Fruit fly (Drosophila melanogaster) whole organism, embryonic: ENCODE data around the gene Mic26-27.

Source experiments
- CG10431 ChIP-seq: fragments of 200-800 bp; sonication (Bioruptor generic); optimal IDR thresholded peaks from 3 replicates; lab custom pipeline; 2018; ENCODE audit warnings: missing biosample characterization, mild to moderate bottlenecking, missing genetic modification characterization
- CG11398 ChIP-seq: fragments of 200-800 bp; sonication (Bioruptor generic); optimal IDR thresholded peaks from 2 replicates; lab custom pipeline; 2016; ENCODE audit warnings: missing biosample characterization, missing genetic modification characterization
- CG11504 ChIP-seq: fragments of 200-800 bp; sonication (Bioruptor generic); optimal IDR thresholded peaks from 3 replicates; lab custom pipeline; 2019; ENCODE audit warnings: missing biosample characterization, mild to moderate bottlenecking, missing genetic modification characterization, moderate library complexity
- CG11695 ChIP-seq: fragments of 200-800 bp; sonication (Bioruptor generic); IDR thresholded peaks from 3 replicates; pipeline ENCODE4 v1.3.6; 2022; ENCODE audit warnings: missing biosample characterization, missing genetic modification characterization
- CG12299 ChIP-seq: fragments of 200-800 bp; sonication (Bioruptor generic); optimal IDR thresholded peaks from 2 replicates; lab custom pipeline; 2018; ENCODE audit warnings: missing biosample characterization, mild to moderate bottlenecking, missing genetic modification characterization
- CG12391 ChIP-seq: fragments of 200-800 bp; sonication (Bioruptor generic); optimal IDR thresholded peaks from 3 replicates; lab custom pipeline; 2018; ENCODE audit warnings: missing biosample characterization, mild to moderate bottlenecking, missing genetic modification characterization, moderate library complexity
- CG13424 ChIP-seq: fragments of 200-800 bp; sonication (Bioruptor generic); optimal IDR thresholded peaks from 2 replicates; lab custom pipeline; 2019; ENCODE audit warnings: missing biosample characterization, mild to moderate bottlenecking, missing genetic modification characterization, moderate library complexity
- CG13894 ChIP-seq: fragments of 200-800 bp; sonication (Bioruptor generic); optimal IDR thresholded peaks from 3 replicates; lab custom pipeline; 2018; ENCODE audit warnings: missing biosample characterization, mild to moderate bottlenecking, missing genetic modification characterization, moderate library complexity
- CG15601 ChIP-seq: fragments of 200-800 bp; sonication (Bioruptor generic); optimal IDR thresholded peaks from 3 replicates; lab custom pipeline; 2019; ENCODE audit warnings: missing biosample characterization, mild to moderate bottlenecking, missing genetic modification characterization, moderate library complexity
- CG18599 ChIP-seq: fragments of 200-800 bp; sonication (Bioruptor generic); optimal IDR thresholded peaks from 3 replicates; lab custom pipeline; 2017; ENCODE audit warnings: missing biosample characterization, missing genetic modification characterization, mild to moderate bottlenecking, moderate library complexity, missing genetic modification reagents
- CG2678 ChIP-seq: fragments of 200-800 bp; sonication (Bioruptor generic); optimal IDR thresholded peaks from 3 replicates; lab custom pipeline; 2019; ENCODE audit warnings: missing biosample characterization, mild to moderate bottlenecking, missing genetic modification characterization, moderate library complexity
- CG34224 ChIP-seq: fragments of 200-800 bp; sonication (Bioruptor generic); IDR thresholded peaks from 3 replicates; pipeline ENCODE4 v1.3.6; 2022; ENCODE audit warnings: missing biosample characterization, missing genetic modification characterization; ENCODE audit not compliant: partially characterized antibody
- CG5245 ChIP-seq: fragments of 200-800 bp; sonication (Bioruptor generic); optimal IDR thresholded peaks from 3 replicates; lab custom pipeline; 2016; ENCODE audit warnings: missing biosample characterization, missing genetic modification characterization
- CG6791 ChIP-seq: fragments of 200-800 bp; sonication (Bioruptor generic); IDR thresholded peaks from 3 replicates; pipeline ENCODE4 v1.3.6; 2022; ENCODE audit warnings: missing biosample characterization, missing genetic modification characterization; ENCODE audit not compliant: partially characterized antibody
- CG7786 ChIP-seq: fragments of 200-800 bp; sonication (Bioruptor generic); optimal IDR thresholded peaks from 2 replicates; lab custom pipeline; 2016; ENCODE audit warnings: missing biosample characterization, missing genetic modification characterization
- CG8281 ChIP-seq: fragments of 200-800 bp; sonication (Bioruptor generic); optimal IDR thresholded peaks from 2 replicates; lab custom pipeline; 2018; ENCODE audit warnings: missing biosample characterization, mild to moderate bottlenecking, missing genetic modification characterization, moderate library complexity
- CG9876 ChIP-seq: fragments of 200-800 bp; sonication (Bioruptor generic); optimal IDR thresholded peaks from 2 replicates; lab custom pipeline; 2016; ENCODE audit warnings: missing biosample characterization, missing genetic modification characterization
- CrebB ChIP-seq: fragments of 200-800 bp; sonication (Bioruptor generic); optimal IDR thresholded peaks from 3 replicates; lab custom pipeline; 2018; ENCODE audit warnings: missing biosample characterization, mild to moderate bottlenecking, missing genetic modification characterization
- D19B ChIP-seq: fragments of 200-800 bp; sonication (Bioruptor generic); optimal IDR thresholded peaks from 2 replicates; lab custom pipeline; 2017; ENCODE audit warnings: missing biosample characterization, mild to moderate bottlenecking, missing genetic modification characterization
- Fer1 ChIP-seq: fragments of 200-800 bp; sonication (Bioruptor generic); optimal IDR thresholded peaks from 2 replicates; lab custom pipeline; 2017; ENCODE audit warnings: missing biosample characterization, mild to moderate bottlenecking, missing genetic modification characterization
- Kr ChIP-seq: fragments of 200-800 bp; sonication (Bioruptor generic); optimal IDR thresholded peaks from 2 replicates; lab custom pipeline; 2017; ENCODE audit warnings: missing biosample characterization, mild to moderate bottlenecking, missing genetic modification characterization
- Lpt ChIP-seq: fragments of >200 bp; optimal IDR thresholded peaks from 2 replicates; lab custom pipeline; 2018; ENCODE audit warnings: missing biosample characterization, missing genetic modification characterization
- MTF-1 ChIP-seq: fragments of 200-800 bp; sonication (Bioruptor generic); optimal IDR thresholded peaks from 2 replicates; lab custom pipeline; 2018; ENCODE audit warnings: missing biosample characterization, mild to moderate bottlenecking, missing genetic modification characterization, borderline replicate concordance
- Nf-YB ChIP-seq: fragments of 200-800 bp; sonication (Bioruptor generic); optimal IDR thresholded peaks from 3 replicates; lab custom pipeline; 2019; ENCODE audit warnings: missing biosample characterization, mild to moderate bottlenecking, missing genetic modification characterization, moderate library complexity
- Poxn ChIP-seq: fragments of 200-800 bp; sonication (Bioruptor generic); IDR thresholded peaks from 2 replicates; pipeline ENCODE4 v1.3.6; 2022; ENCODE audit warnings: missing biosample characterization, missing genetic modification characterization
- Sry-δ ChIP-seq: fragments of 200-800 bp; sonication (Bioruptor generic); optimal IDR thresholded peaks from 2 replicates; lab custom pipeline; 2016; ENCODE audit warnings: missing biosample characterization, missing genetic modification characterization
- abd-A ChIP-seq: fragments of 200-800 bp; sonication (Bioruptor generic); optimal IDR thresholded peaks from 3 replicates; lab custom pipeline; 2019; ENCODE audit warnings: missing biosample characterization, mild to moderate bottlenecking, missing genetic modification characterization, moderate library complexity
- ap ChIP-seq: fragments of 200-800 bp; sonication (Bioruptor generic); IDR thresholded peaks from 2 replicates; pipeline ENCODE4 v1.3.6; 2022; ENCODE audit warnings: missing biosample characterization, missing genetic modification characterization
- ash1 ChIP-seq: fragments of 200-800 bp; sonication (Bioruptor generic); optimal IDR thresholded peaks from 2 replicates; lab custom pipeline; 2018; ENCODE audit warnings: missing biosample characterization, mild to moderate bottlenecking, missing genetic modification characterization
- bab2 ChIP-seq: fragments of 200-800 bp; sonication (Bioruptor generic); optimal IDR thresholded peaks from 2 replicates; lab custom pipeline; 2016; ENCODE audit warnings: missing biosample characterization, missing genetic modification characterization
- dati ChIP-seq: fragments of 200-800 bp; sonication (Bioruptor generic); IDR thresholded peaks from 2 replicates; pipeline ENCODE4 v1.3.6; 2022; ENCODE audit warnings: missing biosample characterization, missing genetic modification characterization
- dmrt11E ChIP-seq: fragments of 200-800 bp; sonication (Bioruptor generic); optimal IDR thresholded peaks from 3 replicates; lab custom pipeline; 2018; ENCODE audit warnings: missing biosample characterization, mild to moderate bottlenecking, missing genetic modification characterization, moderate library complexity
- ems ChIP-seq: fragments of 200-800 bp; sonication (Bioruptor generic); optimal IDR thresholded peaks from 3 replicates; lab custom pipeline; 2016; ENCODE audit warnings: missing biosample characterization, missing genetic modification characterization
- gem ChIP-seq: fragments of 200-800 bp; sonication (Bioruptor generic); optimal IDR thresholded peaks from 2 replicates; lab custom pipeline; 2019; ENCODE audit warnings: missing biosample characterization, mild to moderate bottlenecking, missing genetic modification characterization, moderate library complexity
- jigr1 ChIP-seq: fragments of 200-800 bp; sonication (Bioruptor generic); IDR thresholded peaks from 3 replicates; pipeline ENCODE4 v1.3.6; 2022; ENCODE audit warnings: missing biosample characterization, missing genetic modification characterization
- jumu ChIP-seq: fragments of 200-800 bp; sonication (Bioruptor generic); optimal IDR thresholded peaks from 3 replicates; lab custom pipeline; 2016; ENCODE audit warnings: missing biosample characterization, missing genetic modification characterization
- lov ChIP-seq, 2 experiments: fragments of 200-800 bp in 1 of 2; fragments of >200 bp in 1 of 2; sonication (Bioruptor generic) in 1 of 2; IDR thresholded peaks in 1 of 2; optimal IDR thresholded peaks in 1 of 2; 2 replicates in 1 of 2; 3 replicates in 1 of 2; pipeline versions ENCODE4 v1.3.6 to Lab custom; 2017 to 2022; ENCODE audit warnings: missing biosample characterization in 1 of 2, missing genetic modification characterization in 1 of 2
- nerfin-1 ChIP-seq: fragments of 200-800 bp; sonication (Bioruptor generic); optimal IDR thresholded peaks from 3 replicates; lab custom pipeline; 2019; ENCODE audit warnings: missing biosample characterization, mild to moderate bottlenecking, missing genetic modification characterization, moderate library complexity
- oc ChIP-seq: fragments of 200-800 bp; sonication (Bioruptor generic); optimal IDR thresholded peaks from 2 replicates; lab custom pipeline; 2018; ENCODE audit warnings: missing biosample characterization, mild to moderate bottlenecking, missing genetic modification characterization, moderate library complexity
- onecut ChIP-seq: fragments of 200-800 bp; sonication (Bioruptor generic); IDR thresholded peaks from 2 replicates; pipeline ENCODE4 v1.3.6; 2022; ENCODE audit warnings: missing biosample characterization, missing genetic modification characterization
- peb ChIP-seq: fragments of 200-800 bp; sonication (Bioruptor generic); IDR thresholded peaks from 2 replicates; pipeline ENCODE4 v1.3.6; 2022; ENCODE audit warnings: missing biosample characterization, missing genetic modification characterization
- slbo ChIP-seq: fragments of 200-800 bp; sonication (Bioruptor generic); IDR thresholded peaks from 2 replicates; pipeline ENCODE4 v1.3.6; 2022; ENCODE audit warnings: missing biosample characterization, missing genetic modification characterization
- stwl ChIP-seq: fragments of 200-800 bp; sonication (Bioruptor generic); optimal IDR thresholded peaks from 3 replicates; lab custom pipeline; 2018; ENCODE audit warnings: missing biosample characterization, mild to moderate bottlenecking, missing genetic modification characterization, moderate library complexity
- tio ChIP-seq: fragments of 200-800 bp; sonication (Bioruptor generic); optimal IDR thresholded peaks from 2 replicates; lab custom pipeline; 2017; ENCODE audit warnings: missing biosample characterization, missing genetic modification characterization, inconsistent platforms
- toy ChIP-seq: fragments of 200-800 bp; sonication (Bioruptor generic); IDR thresholded peaks from 2 replicates; pipeline ENCODE4 v1.3.6; 2022; ENCODE audit warnings: missing biosample characterization, missing genetic modification characterization
- tup ChIP-seq: fragments of 200-800 bp; sonication (Bioruptor generic); optimal IDR thresholded peaks from 2 replicates; lab custom pipeline; 2016; ENCODE audit warnings: missing biosample characterization, mild to moderate bottlenecking, missing genetic modification characterization, moderate library complexity
- twi ChIP-seq: fragments of 200-800 bp; optimal IDR thresholded peaks from 2 replicates; lab custom pipeline; 2019; ENCODE audit warnings: missing biosample characterization, mild to moderate bottlenecking, missing genetic modification characterization, moderate library complexity
- unpg ChIP-seq: fragments of 200-800 bp; sonication (Bioruptor generic); optimal IDR thresholded peaks from 3 replicates; lab custom pipeline; 2018; ENCODE audit warnings: missing biosample characterization, mild to moderate bottlenecking, missing genetic modification characterization, moderate library complexity
- zen ChIP-seq: fragments of 200-800 bp; sonication (Bioruptor generic); optimal IDR thresholded peaks from 3 replicates; lab custom pipeline; 2018; ENCODE audit warnings: missing biosample characterization, mild to moderate bottlenecking, missing genetic modification characterization, moderate library complexity

The Mic26-27 gene

DNA sequence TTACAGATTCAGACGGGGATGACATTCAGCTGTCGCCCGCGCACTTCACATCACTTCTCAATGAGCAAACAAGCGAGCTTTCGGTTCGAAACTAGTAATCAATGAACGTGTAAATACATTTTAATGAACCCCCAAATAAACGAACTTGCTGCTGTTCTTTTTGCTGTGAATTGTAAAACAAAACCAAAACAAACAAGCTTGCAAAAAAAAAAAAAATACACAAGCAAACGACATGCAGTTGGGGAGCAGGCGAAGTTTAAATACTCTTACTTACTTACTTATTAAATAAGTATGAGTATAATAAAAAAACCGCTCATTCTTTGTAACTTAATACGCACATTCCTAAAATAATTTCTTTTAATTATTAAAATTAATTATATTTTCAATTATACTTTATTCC is 7.6 kb upstream of the Mic26-27 start (continued):
- TF ChIP-seq unpg (GFP tag; lab: Kevin White, UChicago), result no peak
- peak; percentile 13 for TF ChIP-seq gem
- no peak for TF ChIP-seq Poxn (GFP tag; lab: Robert Waterston, UW)
- no peak for TF ChIP-seq nerfin-1 (tag; lab: Kevin White, UChicago)
- TF ChIP-seq Nf-YB, result no peak
- TF ChIP-seq bab2 (GFP tag; lab: Kevin White, UChicago), result no peak
- TF ChIP-seq CG34224 (GFP tag; lab: Robert Waterston, UW), result no peak
- TF ChIP-seq CG2678 (tag; lab: Kevin White, UChicago), result peak; percentile 2
- TF ChIP-seq MTF-1 (GFP tag; lab: Kevin White, UChicago), result no peak
- no peak for TF ChIP-seq Fer1

DNA sequence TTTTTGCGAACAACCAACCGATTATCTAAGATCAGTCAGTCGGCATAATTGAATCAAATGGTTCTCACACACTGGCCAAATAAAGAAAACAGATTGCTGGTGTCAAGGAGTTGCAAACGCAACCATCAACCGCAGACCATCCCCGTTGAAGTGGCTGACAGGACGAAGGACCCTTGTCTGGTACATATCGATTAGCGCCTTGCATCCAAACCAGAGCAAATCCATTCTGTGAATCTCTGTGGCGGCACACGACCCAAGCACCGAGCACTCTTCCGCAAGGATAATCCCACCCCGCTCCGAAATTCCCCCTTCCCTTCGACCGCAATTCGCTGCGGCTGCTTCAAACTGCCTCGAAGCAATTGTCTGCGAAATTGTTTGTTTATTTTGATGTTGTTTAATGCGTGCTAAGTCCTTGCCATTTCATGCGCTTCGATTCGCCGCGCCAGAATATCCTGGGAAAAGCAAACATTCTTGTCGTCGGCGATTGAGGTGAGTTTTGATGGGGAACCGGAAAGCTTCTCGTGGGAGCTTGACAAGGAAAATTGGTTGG is 6.8 kb upstream of the Mic26-27 start:
- TF ChIP-seq onecut (peak; percentile 65), ap (GFP tag; lab: Robert Waterston, UW) (no peak), toy (GFP tag; lab: Robert Waterston, UW) (0 out of 2 replicates have a peak, but pooled peaks have one; percentile 29), dmrt11E (tag; lab: Kevin White, UChicago) (no peak), ash1 (GFP tag; lab: Kevin White, UChicago) (no peak), CG10431 (GFP tag; lab: Kevin White, UChicago) (no peak), CG6791 (GFP tag; lab: Robert Waterston, UW) (no peak), D19B (GFP tag; lab: Kevin White, UChicago) (no peak), CG8281 (no peak), oc (tag; lab: Kevin White, UChicago) (peak; percentile 18), CG11398 (GFP tag; lab: Kevin White, UChicago) (no peak), CrebB (tag; lab: Kevin White, UChicago) (no peak), CG12391 (tag; lab: Kevin White, UChicago) (no peak), jumu (GFP tag; lab: Kevin White, UChicago) (no peak), CG11695 (GFP tag; lab: Robert Waterston, UW) (no peak), zen (tag; lab: Kevin White, UChicago) (no peak), peb (GFP tag; lab: Robert Waterston, UW) (no peak), CG12299 (no peak), tio (GFP tag; lab: Kevin White, UChicago) (no peak), CG11504 (tag; lab: Kevin White, UChicago) (no peak), CG9876 (GFP tag; lab: Kevin White, UChicago) (no peak), dati (GFP tag; lab: Robert Waterston, UW) (no peak), tup (GFP tag; lab: Kevin White, UChicago) (no peak), CG5245 (GFP tag; lab: Kevin White, UChicago) (no peak), stwl (no peak), Kr (GFP tag; lab: Kevin White, UChicago) (no peak), CG18599 (no peak), ems (GFP tag; lab: Kevin White, UChicago) (no peak), Sry-δ (GFP tag; lab: Kevin White, UChicago) (no peak), CG13894 (no peak), abd-A (peak; percentile 51), twi (tag; lab: Kevin White, UChicago) (no peak), CG13424 (tag; lab: Kevin White, UChicago) (no peak), CG15601 (no peak), CG7786 (GFP tag; lab: Kevin White, UChicago) (no peak), Lpt (no peak), slbo (0 out of 2 replicates have a peak, but pooled peaks have one; percentile 3), jigr1 (GFP tag; lab: Robert Waterston, UW) (no peak), lov (optimal IDR thresholded peaks at IDR 0.05; lab: Kevin White, UChicago) (no peak), lov (GFP tag; IDR thresholded peaks at IDR 0.05; lab: Robert Waterston, UW) (no peak)
